Fruit fly (Drosophila melanogaster) whole organism, embryonic: ENCODE results near the gene CG17549.
A peak's percentile ranks its signal among the peaks of the same experiment; 100 is the strongest.

Experiments used
- Ada2b ChIP-seq: fragments of 200-800 bp; sonication (Bioruptor generic); IDR thresholded peaks from 2 replicates; pipeline ENCODE4 v1.3.6; 2022; ENCODE audit warnings: missing biosample characterization, missing genetic modification characterization
- Bdp1 ChIP-seq: fragments of 200-800 bp; sonication (Bioruptor generic); optimal IDR thresholded peaks from 3 replicates; lab custom pipeline; 2016; ENCODE audit warnings: missing biosample characterization, missing genetic modification characterization
- CG1024 ChIP-seq: fragments of 200-800 bp; sonication (Bioruptor generic); IDR thresholded peaks from 2 replicates; pipeline ENCODE4 v1.3.6; 2022; ENCODE audit warnings: missing biosample characterization, missing genetic modification characterization
- CG10543 ChIP-seq: fragments of 200-800 bp; sonication (Bioruptor generic); optimal IDR thresholded peaks from 3 replicates; lab custom pipeline; 2017; ENCODE audit warnings: missing biosample characterization, mild to moderate bottlenecking, missing genetic modification characterization, moderate library complexity
- CG11093 ChIP-seq: fragments of 200-800 bp; sonication (Bioruptor generic); IDR thresholded peaks from 3 replicates; pipeline ENCODE4 v1.3.6; 2022; ENCODE audit warnings: missing biosample characterization, missing genetic modification characterization
- CG12219 ChIP-seq: fragments of 200-800 bp; sonication (Bioruptor generic); optimal IDR thresholded peaks from 3 replicates; lab custom pipeline; 2018; ENCODE audit warnings: missing biosample characterization, mild to moderate bottlenecking, missing genetic modification characterization
- CG12236 ChIP-seq: fragments of 200-800 bp; sonication (Bioruptor generic); optimal IDR thresholded peaks from 2 replicates; lab custom pipeline; 2016; ENCODE audit warnings: missing biosample characterization, missing genetic modification characterization
- CG14667 ChIP-seq: fragments of 200-800 bp; sonication (Bioruptor generic); IDR thresholded peaks from 2 replicates; pipeline ENCODE4 v1.3.6; 2022; ENCODE audit warnings: missing biosample characterization, missing genetic modification characterization
- CG17359 ChIP-seq: fragments of 200-800 bp; sonication (Bioruptor generic); optimal IDR thresholded peaks from 3 replicates; lab custom pipeline; 2018; ENCODE audit warnings: missing biosample characterization, mild to moderate bottlenecking, missing genetic modification characterization, moderate library complexity
- CG17385 ChIP-seq: fragments of 200-800 bp; sonication (Bioruptor generic); optimal IDR thresholded peaks from 3 replicates; lab custom pipeline; 2018; ENCODE audit warnings: missing biosample characterization, mild to moderate bottlenecking, missing genetic modification characterization
- CG2199 ChIP-seq: fragments of 200-800 bp; sonication (Bioruptor generic); IDR thresholded peaks from 3 replicates; pipeline ENCODE4 v1.3.6; 2022; ENCODE audit warnings: missing biosample characterization, missing genetic modification characterization
- CG3065 ChIP-seq: fragments of 200-800 bp; sonication (Bioruptor generic); optimal IDR thresholded peaks from 2 replicates; lab custom pipeline; 2016; ENCODE audit warnings: missing biosample characterization, missing genetic modification characterization
- CG32532 ChIP-seq: fragments of 200-800 bp; sonication (Bioruptor generic); IDR thresholded peaks from 2 replicates; pipeline ENCODE4 v1.3.6; 2022; ENCODE audit warnings: missing biosample characterization, missing genetic modification characterization
- CG5180 ChIP-seq: fragments of 200-800 bp; sonication (Bioruptor generic); optimal IDR thresholded peaks from 3 replicates; lab custom pipeline; 2017; ENCODE audit warnings: missing biosample characterization, missing genetic modification characterization, mild to moderate bottlenecking, moderate library complexity, missing genetic modification reagents
- CG6175 ChIP-seq: fragments of 200-800 bp; sonication (Bioruptor generic); IDR thresholded peaks from 3 replicates; pipeline ENCODE4 v1.3.6; 2022; ENCODE audit warnings: missing biosample characterization, missing genetic modification characterization
- CG6791 ChIP-seq: fragments of 200-800 bp; sonication (Bioruptor generic); IDR thresholded peaks from 3 replicates; pipeline ENCODE4 v1.3.6; 2022; ENCODE audit warnings: missing biosample characterization, missing genetic modification characterization; ENCODE audit not compliant: partially characterized antibody
- Dad ChIP-seq: fragments of 200-800 bp; sonication (Bioruptor generic); optimal IDR thresholded peaks from 3 replicates; lab custom pipeline; 2016; ENCODE audit warnings: missing biosample characterization, missing genetic modification characterization
- Deaf1 ChIP-seq: fragments of 200-800 bp; optimal IDR thresholded peaks from 3 replicates; lab custom pipeline; 2019; ENCODE audit warnings: missing biosample characterization, mild to moderate bottlenecking, missing genetic modification characterization, moderate library complexity
- Doc2 ChIP-seq: fragments of 200-800 bp; sonication (Bioruptor generic); IDR thresholded peaks from 2 replicates; pipeline ENCODE4 v1.3.6; 2022; ENCODE audit warnings: missing biosample characterization, missing genetic modification characterization
- E2f2 ChIP-seq: fragments of 200-800 bp; sonication (Bioruptor generic); IDR thresholded peaks from 2 replicates; pipeline ENCODE4 v1.3.6; 2022; ENCODE audit warnings: missing biosample characterization, missing genetic modification characterization
- Eip74EF ChIP-seq, 2 experiments: fragments of 200-800 bp in 1 of 2; fragments of >200 bp in 1 of 2; sonication (Bioruptor generic) in 1 of 2; optimal IDR thresholded peaks; 2 replicates each; lab custom pipeline; 2017 to 2019; ENCODE audit warnings: missing biosample characterization in 2 of 2, missing genetic modification characterization in 2 of 2, mild to moderate bottlenecking in 1 of 2, moderate library complexity in 1 of 2
- Fer2 ChIP-seq: fragments of 200-800 bp; sonication (Bioruptor generic); optimal IDR thresholded peaks from 2 replicates; lab custom pipeline; 2018; ENCODE audit warnings: missing biosample characterization, mild to moderate bottlenecking, missing genetic modification characterization, moderate library complexity
- HLH4C ChIP-seq: fragments of 200-800 bp; sonication (Bioruptor generic); IDR thresholded peaks from 3 replicates; pipeline ENCODE4 v1.3.6; 2022; ENCODE audit warnings: missing biosample characterization, missing genetic modification characterization; ENCODE audit not compliant: partially characterized antibody
- HmgZ ChIP-seq: fragments of 200-800 bp; sonication (Bioruptor generic); optimal IDR thresholded peaks from 2 replicates; lab custom pipeline; 2018; ENCODE audit warnings: missing biosample characterization, mild to moderate bottlenecking, missing genetic modification characterization
- Mad ChIP-seq: fragments of 200-800 bp; sonication (Bioruptor generic); optimal IDR thresholded peaks from 2 replicates; lab custom pipeline; 2016; ENCODE audit warnings: missing biosample characterization, missing genetic modification characterization
- Med ChIP-seq: fragments of 200-800 bp; sonication (Bioruptor generic); peaks from one replicate; lab custom pipeline; 2016; ENCODE audit warnings: missing biosample characterization, missing genetic modification characterization, mild to moderate bottlenecking, inconsistent platforms, moderate library complexity
- Mes4 ChIP-seq: fragments of 200-800 bp; sonication (Bioruptor generic); optimal IDR thresholded peaks from 2 replicates; lab custom pipeline; 2016; ENCODE audit warnings: missing biosample characterization, missing genetic modification characterization
- Mrtf ChIP-seq: fragments of 200-800 bp; sonication (Bioruptor generic); IDR thresholded peaks from 3 replicates; pipeline ENCODE4 v1.3.6; 2022; ENCODE audit warnings: missing biosample characterization, missing genetic modification characterization
- Oli ChIP-seq: fragments of 200-800 bp; sonication (Bioruptor generic); optimal IDR thresholded peaks from 2 replicates; lab custom pipeline; 2018; ENCODE audit warnings: missing biosample characterization, mild to moderate bottlenecking, missing genetic modification characterization, moderate library complexity
- TFAM ChIP-seq: fragments of 200-800 bp; sonication (Bioruptor generic); optimal IDR thresholded peaks from 2 replicates; lab custom pipeline; 2017; ENCODE audit warnings: missing biosample characterization, missing genetic modification characterization, inconsistent platforms
- ap ChIP-seq: fragments of 200-800 bp; sonication (Bioruptor generic); IDR thresholded peaks from 2 replicates; pipeline ENCODE4 v1.3.6; 2022; ENCODE audit warnings: missing biosample characterization, missing genetic modification characterization
- chn ChIP-seq: fragments of 200-800 bp; sonication (Bioruptor generic); optimal IDR thresholded peaks from 2 replicates; lab custom pipeline; 2016; ENCODE audit warnings: missing biosample characterization, missing genetic modification characterization
- crp ChIP-seq, 2 experiments: fragments of 200-800 bp; sonication (Bioruptor generic); optimal IDR thresholded peaks; 2 replicates in 1 of 2; 3 replicates in 1 of 2; lab custom pipeline; 2017; ENCODE audit warnings: missing biosample characterization in 2 of 2, missing genetic modification characterization in 2 of 2, mild to moderate bottlenecking in 1 of 2, moderate library complexity in 1 of 2
- danr ChIP-seq: fragments of 200-800 bp; sonication (Bioruptor generic); IDR thresholded peaks from 2 replicates; pipeline ENCODE4 v1.3.6; 2022; ENCODE audit warnings: missing biosample characterization, missing genetic modification characterization
- esg ChIP-seq: fragments of 200-800 bp; sonication (Bioruptor generic); conservative IDR thresholded peaks from 2 replicates; pipeline ENCODE4 v1.3.6; 2022; ENCODE audit warnings: missing biosample characterization, missing genetic modification characterization
- ftz-f1 ChIP-seq: fragments of 200-800 bp; sonication (Bioruptor generic); optimal IDR thresholded peaks from 2 replicates; lab custom pipeline; 2016; ENCODE audit warnings: missing biosample characterization, missing genetic modification characterization
- gcm2 ChIP-seq: fragments of 200-800 bp; sonication (Bioruptor generic); optimal IDR thresholded peaks from 2 replicates; lab custom pipeline; 2016; ENCODE audit warnings: missing biosample characterization, missing genetic modification characterization
- kah ChIP-seq: fragments of 200-800 bp; sonication (Bioruptor generic); optimal IDR thresholded peaks from 2 replicates; lab custom pipeline; 2018; ENCODE audit warnings: missing biosample characterization, mild to moderate bottlenecking, missing genetic modification characterization
- lab ChIP-seq: fragments of 200-800 bp; sonication (Bioruptor generic); optimal IDR thresholded peaks from 3 replicates; lab custom pipeline; 2017; ENCODE audit warnings: missing biosample characterization, missing genetic modification characterization, mild to moderate bottlenecking, moderate library complexity, missing genetic modification reagents
- mam ChIP-seq: fragments of 200-800 bp; sonication (Bioruptor generic); optimal IDR thresholded peaks from 3 replicates; lab custom pipeline; 2016; ENCODE audit warnings: missing biosample characterization, missing genetic modification characterization
- nau ChIP-seq: fragments of 200-800 bp; sonication (Bioruptor generic); optimal IDR thresholded peaks from 3 replicates; lab custom pipeline; 2017; ENCODE audit warnings: missing biosample characterization, mild to moderate bottlenecking, missing genetic modification characterization, missing genetic modification reagents
- nom ChIP-seq: fragments of 200-800 bp; sonication (Bioruptor generic); optimal IDR thresholded peaks from 2 replicates; lab custom pipeline; 2017; ENCODE audit warnings: missing biosample characterization, missing genetic modification characterization, mild to moderate bottlenecking, moderate library complexity, missing genetic modification reagents
- odd ChIP-seq: fragments of 200-800 bp; sonication (Bioruptor generic); optimal IDR thresholded peaks from 2 replicates; lab custom pipeline; 2017; ENCODE audit warnings: missing biosample characterization, mild to moderate bottlenecking, missing genetic modification characterization
- pan ChIP-seq, 4 experiments: fragments of >200 bp in 3 of 4; fragments of 200-800 bp in 1 of 4; sonication (Bioruptor generic) in 1 of 4; optimal IDR thresholded peaks in 3 of 4; IDR thresholded peaks in 1 of 4; 2 replicates each; pipeline versions ENCODE4 v1.3.6 to Lab custom; 2017 to 2022; ENCODE audit warnings: missing biosample characterization in 2 of 4, missing genetic modification characterization in 2 of 4, mixed read lengths in 1 of 4
- pros ChIP-seq: fragments of 200-800 bp; sonication (Bioruptor generic); optimal IDR thresholded peaks from 3 replicates; lab custom pipeline; 2019; ENCODE audit warnings: missing biosample characterization, mild to moderate bottlenecking, missing genetic modification characterization, moderate library complexity
- seq ChIP-seq: fragments of 200-800 bp; sonication (Bioruptor generic); IDR thresholded peaks from 2 replicates; pipeline ENCODE4 v1.3.6; 2022; ENCODE audit warnings: missing biosample characterization, missing genetic modification characterization
- slbo ChIP-seq: fragments of 200-800 bp; sonication (Bioruptor generic); IDR thresholded peaks from 2 replicates; pipeline ENCODE4 v1.3.6; 2022; ENCODE audit warnings: missing biosample characterization, missing genetic modification characterization
- sob ChIP-seq: fragments of 200-800 bp; sonication (Bioruptor generic); IDR thresholded peaks from 2 replicates; pipeline ENCODE4 v1.3.6; 2022; ENCODE audit warnings: missing biosample characterization, missing genetic modification characterization
- wdn ChIP-seq: fragments of 200-800 bp; sonication (Bioruptor generic); IDR thresholded peaks from 2 replicates; pipeline ENCODE4 v1.3.6; 2022; ENCODE audit warnings: missing biosample characterization, missing genetic modification characterization
- z ChIP-seq: fragments of 200-800 bp; sonication (Bioruptor generic); IDR thresholded peaks from 3 replicates; pipeline ENCODE4 v1.3.6; 2022; ENCODE audit warnings: missing biosample characterization, missing genetic modification characterization

Gene CG17549

dm6 chr2L:19358017-19358471 lies 31.8 kb downstream of the CG17549 start (continued):
- TF ChIP-seq mam (GFP tag; lab: Kevin White, UChicago) = peak; percentile 27
- no peak for TF ChIP-seq pros (GFP tag; lab: Kevin White, UChicago)
- peak; percentile 9 for TF ChIP-seq odd
- TF ChIP-seq seq = 0 out of 2 replicates have a peak, but pooled peaks have one; percentile 44
- no peak for TF ChIP-seq Deaf1 (tag; lab: Kevin White, UChicago)
- no peak for TF ChIP-seq ftz-f1 (GFP tag; lab: Kevin White, UChicago)
- TF ChIP-seq Mad (GFP tag; lab: Kevin White, UChicago) = peak; percentile 23
- no peak for TF ChIP-seq pan (optimal IDR thresholded peaks at IDR 0.05; lab: Kevin White, UChicago)
- peak in 1 of 2 experiments; percentile 41 for TF ChIP-seq pan (GFP tag; optimal IDR thresholded peaks at IDR 0.05 in 1 of 2, IDR thresholded peaks at IDR 0.05 in 1 of 2)
- no peak for TF ChIP-seq danr (GFP tag; lab: Robert Waterston, UW)
- 0 out of 2 replicates have a peak, but pooled peaks have one; percentile 8 for TF ChIP-seq esg
- TF ChIP-seq nau (GFP tag; lab: Kevin White, UChicago) = peak; percentile 33
- TF ChIP-seq Doc2 (GFP tag; lab: Robert Waterston, UW) = no peak
- TF ChIP-seq chn (GFP tag; lab: Kevin White, UChicago) = peak; percentile 44
- peak; percentile 28 for TF ChIP-seq Dad (GFP tag; lab: Kevin White, UChicago)
- TF ChIP-seq crp (GFP tag; optimal IDR thresholded peaks at IDR 0.05; lab: Kevin White, UChicago) = no peak
- TF ChIP-seq CG10543 (GFP tag; lab: Kevin White, UChicago) = no peak
- peak; percentile 42; the same call in 1 of the 2 replicates for TF ChIP-seq ap (GFP tag; lab: Robert Waterston, UW)
- peak; percentile 58 for TF ChIP-seq CG12236
- no peak for TF ChIP-seq CG5180 (GFP tag; lab: Kevin White, UChicago)
- TF ChIP-seq Fer2 (tag; lab: Kevin White, UChicago) = no peak
- TF ChIP-seq Mes4 (GFP tag; lab: Kevin White, UChicago) = peak; percentile 53
- TF ChIP-seq slbo (GFP tag; lab: Robert Waterston, UW) = no peak
- TF ChIP-seq z (GFP tag; lab: Robert Waterston, UW) = peak; percentile 59; the same call in 2 of the 3 replicates
- peak in 1 of 2 experiments; percentile 44 for TF ChIP-seq Eip74EF (GFP tag; optimal IDR thresholded peaks at IDR 0.05; lab: Kevin White, UChicago)
- TF ChIP-seq CG2199 (GFP tag; lab: Robert Waterston, UW) = 0 out of 3 replicates have a peak, but pooled peaks have one; percentile 30
- no peak for TF ChIP-seq HLH4C
- TF ChIP-seq nom (GFP tag; lab: Kevin White, UChicago) = peak; percentile 62
- TF ChIP-seq Mrtf (GFP tag; lab: Robert Waterston, UW) = no peak
- TF ChIP-seq CG11093 (GFP tag; lab: Robert Waterston, UW) = 0 out of 3 replicates have a peak, but pooled peaks have one; percentile 44
- peak; percentile 89 for TF ChIP-seq Med (GFP tag; lab: Kevin White, UChicago)
- TF ChIP-seq sob (GFP tag; lab: Robert Waterston, UW) = no peak; the same call in 1 of the 2 replicates
- TF ChIP-seq gcm2 = peak; percentile 2
- no peak for TF ChIP-seq CG3065 (GFP tag; lab: Kevin White, UChicago)
- TF ChIP-seq CG32532 (GFP tag; lab: Robert Waterston, UW) = no peak
- no peak for TF ChIP-seq CG6175
- TF ChIP-seq CG1024 = peak; percentile 62
- TF ChIP-seq CG14667 (GFP tag; lab: Robert Waterston, UW) = no peak
- no peak for TF ChIP-seq TFAM
- TF ChIP-seq lab (GFP tag; lab: Kevin White, UChicago) = peak; percentile 16
- no peak for TF ChIP-seq CG12219 (GFP tag; lab: Kevin White, UChicago)
- TF ChIP-seq CG6791 (GFP tag; lab: Robert Waterston, UW) = no peak
- peak; percentile 27; the same call in 1 of the 2 replicates for TF ChIP-seq Ada2b (GFP tag; lab: Robert Waterston, UW)
- TF ChIP-seq CG17385 (GFP tag; lab: Kevin White, UChicago) = peak; percentile 3
- peak; percentile 31; the same call in 1 of the 2 replicates for TF ChIP-seq E2f2
- peak; percentile 55 for TF ChIP-seq CG17359 (tag; lab: Kevin White, UChicago)
- TF ChIP-seq kah = no peak
- TF ChIP-seq HmgZ (tag; lab: Kevin White, UChicago) = no peak
- TF ChIP-seq Bdp1 (GFP tag; lab: Kevin White, UChicago) = no peak
- peak; percentile 68 for TF ChIP-seq Oli (tag; lab: Kevin White, UChicago)
- no peak for TF ChIP-seq wdn (GFP tag; lab: Robert Waterston, UW)
